Worm (Caenorhabditis elegans): ENCODE data around the gene F32E10.5.
A peak's percentile ranks its signal among the peaks of the same experiment; 100 is the strongest.

F32E10.5 gene

ce11 chrIV:7575147-7575768 is 2.9 kb downstream of the F32E10.5 start, which contains the start of gene cec-4:
TSS of gene cec-4 (plus strand) at chrIV:7575718.
- no peak for TF ChIP-seq cebp-2 (GFP tag; IDR thresholded peaks at IDR 0.05)
- no peak for TF ChIP-seq ceh-91 (GFP tag; IDR thresholded peaks at IDR 0.05)
- no peak for TF ChIP-seq ztf-3 (GFP tag; optimal IDR thresholded peaks at IDR 0.05)
- TF ChIP-seq K11D2.4 (GFP tag; IDR thresholded peaks at IDR 0.05) = no peak
- no peak for TF ChIP-seq attf-5 (GFP tag; optimal IDR thresholded peaks at IDR 0.05)
- no peak for TF ChIP-seq lsl-1 (GFP tag; optimal IDR thresholded peaks at IDR 0.05)
- no peak for TF ChIP-seq zim-3 (tag; optimal IDR thresholded peaks at IDR 0.05)
- TF ChIP-seq nfyb-1 (GFP tag; IDR thresholded peaks at IDR 0.05) = no peak
- TF ChIP-seq K12H6.12 (tag; optimal IDR thresholded peaks at IDR 0.05) = no peak
- no peak for TF ChIP-seq sdz-38 (tag; optimal IDR thresholded peaks at IDR 0.05)
- TF ChIP-seq attf-6 (GFP tag; IDR thresholded peaks at IDR 0.05) = no peak
- TF ChIP-seq D2030.7 (GFP tag; IDR thresholded peaks at IDR 0.05) = no peak
- no peak for TF ChIP-seq mxl-1 (tag; optimal IDR thresholded peaks at IDR 0.05)
- no peak for TF ChIP-seq F57C9.4 (tag; optimal IDR thresholded peaks at IDR 0.05)
- no peak for TF ChIP-seq egl-44 (GFP tag; IDR thresholded peaks at IDR 0.05)
- TF ChIP-seq F49E8.2 (tag; optimal IDR thresholded peaks at IDR 0.05; ENCODE audit: insufficient read depth) = no peak
- no peak for TF ChIP-seq gei-17 (GFP tag; optimal IDR thresholded peaks at IDR 0.05)
- TF ChIP-seq tbx-9 (tag; optimal IDR thresholded peaks at IDR 0.05; ENCODE audit: borderline replicate concordance) = no peak

DNA sequence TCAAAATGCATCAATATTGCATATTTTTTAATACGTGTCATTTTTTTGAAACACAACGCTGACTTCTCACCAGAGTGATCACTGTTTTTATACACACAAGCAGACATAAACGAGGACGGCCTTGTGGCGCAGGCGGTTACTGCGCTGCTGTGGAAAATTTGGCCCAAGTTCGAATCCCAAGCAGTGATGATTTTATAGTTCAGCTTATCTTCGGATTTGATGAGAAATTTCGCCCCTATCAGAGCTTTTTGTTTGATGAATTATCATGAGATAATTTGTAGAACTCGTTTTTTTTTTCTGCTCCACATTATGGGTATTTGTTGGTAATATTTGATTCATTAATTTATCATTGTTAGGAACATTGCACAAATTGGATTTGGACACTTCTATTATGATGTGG is 4.2 kb downstream of the F32E10.5 start:
- peak; percentile 96 for TF ChIP-seq him-1 (tag; optimal IDR thresholded peaks at IDR 0.05)
- TF ChIP-seq F10E7.11 (tag; optimal IDR thresholded peaks at IDR 0.05) = peak; percentile 87
- no peak for TF ChIP-seq nfya-1 (tag; optimal IDR thresholded peaks at IDR 0.05; ENCODE audit: borderline replicate concordance, insufficient read depth)
- peak; percentile 83 for TF ChIP-seq hlh-12 (tag; optimal IDR thresholded peaks at IDR 0.05)
- TF ChIP-seq unc-130 (GFP tag; optimal IDR thresholded peaks at IDR 0.05) = peak; percentile 86
- peak; percentile 97 for TF ChIP-seq ztf-25 (GFP tag; IDR thresholded peaks at IDR 0.05)
- peak; percentile 92 for TF ChIP-seq aptf-3 (GFP tag; IDR thresholded peaks at IDR 0.05)
- TF ChIP-seq attf-6 (GFP tag; IDR thresholded peaks at IDR 0.05) = peak; percentile 79
- peak; percentile 87 for TF ChIP-seq T07F8.4 (tag; optimal IDR thresholded peaks at IDR 0.05)
- TF ChIP-seq ceh-91 (GFP tag; IDR thresholded peaks at IDR 0.05) = no peak
- peak; percentile 93 for TF ChIP-seq dox-1 (GFP tag; IDR thresholded peaks at IDR 0.05)
- TF ChIP-seq efl-1 (GFP tag; optimal IDR thresholded peaks at IDR 0.05) = peak; percentile 56
- TF ChIP-seq hmg-1.2 (GFP tag; IDR thresholded peaks at IDR 0.05) = peak; percentile 79
- peak; percentile 83 for TF ChIP-seq tlf-1 (GFP tag; optimal IDR thresholded peaks at IDR 0.05)
- TF ChIP-seq Y53F4B.3 (GFP tag; IDR thresholded peaks at IDR 0.05) = peak; percentile 68; the same call in 1 of the 2 replicates
- TF ChIP-seq Y95B8A.8 (GFP tag; IDR thresholded peaks at IDR 0.05) = peak; percentile 62; the same call in 1 of the 2 replicates
- TF ChIP-seq rpc-1 (optimal IDR thresholded peaks at IDR 0.05) = peak; percentile 99
- TF ChIP-seq rpc-1 (tag; optimal IDR thresholded peaks at IDR 0.05) = peak; percentile 100
- peak; percentile 82 for TF ChIP-seq somi-1 (GFP tag; optimal IDR thresholded peaks at IDR 0.05)
- 0 out of 2 replicates have a peak, but pooled peaks have one; percentile 66 for TF ChIP-seq aptf-2 (GFP tag; conservative IDR thresholded peaks at IDR 0.05)
- peak; percentile 96 for TF ChIP-seq mxl-1 (tag; optimal IDR thresholded peaks at IDR 0.05)
- TF ChIP-seq F23B12.7 (tag; optimal IDR thresholded peaks at IDR 0.05; ENCODE audit: insufficient read depth) = peak; percentile 96
- TF ChIP-seq ama-1 (optimal IDR thresholded peaks at IDR 0.05) = no peak
- TF ChIP-seq ama-1 (GFP tag; optimal IDR thresholded peaks at IDR 0.05) = peak; percentile 81 to 96
- TF ChIP-seq B0019.2 (GFP tag; conservative IDR thresholded peaks at IDR 0.05) = peak; percentile 69
- TF ChIP-seq nhr-179 (tag; optimal IDR thresholded peaks at IDR 0.05) = peak; percentile 22
- TF ChIP-seq rec-8 (tag; optimal IDR thresholded peaks at IDR 0.05) = peak; percentile 93 to 97
- TF ChIP-seq ztf-3 (GFP tag; optimal IDR thresholded peaks at IDR 0.05) = peak; percentile 70
- TF ChIP-seq F39B2.1 (GFP tag; IDR thresholded peaks at IDR 0.05) = no peak
- peak; percentile 99 for TF ChIP-seq lin-26 (GFP tag; IDR thresholded peaks at IDR 0.05)
- peak; percentile 88 for TF ChIP-seq ekl-4 (GFP tag; IDR thresholded peaks at IDR 0.05)
- TF ChIP-seq snpc-4 (GFP tag; optimal IDR thresholded peaks at IDR 0.05) = peak; percentile 88
- peak; percentile 43 to 86 (median 78) for TF ChIP-seq snpc-4 (tag; optimal IDR thresholded peaks at IDR 0.05)
- TF ChIP-seq pha-4 (tag; optimal IDR thresholded peaks at IDR 0.05) = no peak

Measured in whole organism, young adult.